Fruit fly (Drosophila melanogaster) whole organism, embryonic: ENCODE results near the gene Ipo9.

ENCODE experiments used
- ATbp ChIP-seq: fragments of 200-800 bp; sonication (Bioruptor generic); optimal IDR thresholded peaks from 2 replicates; lab custom pipeline; 2017; ENCODE audit warnings: missing biosample characterization, mild to moderate bottlenecking, missing genetic modification characterization, missing genetic modification reagents
- Bdp1 ChIP-seq: fragments of 200-800 bp; sonication (Bioruptor generic); optimal IDR thresholded peaks from 3 replicates; lab custom pipeline; 2016; ENCODE audit warnings: missing biosample characterization, missing genetic modification characterization
- CG10274 ChIP-seq: fragments of 200-800 bp; sonication (Bioruptor generic); optimal IDR thresholded peaks from 3 replicates; lab custom pipeline; 2017; ENCODE audit warnings: missing biosample characterization, mild to moderate bottlenecking, missing genetic modification characterization
- CG1233 ChIP-seq: fragments of 200-800 bp; sonication (Bioruptor generic); optimal IDR thresholded peaks from 4 replicates; lab custom pipeline; 2018; ENCODE audit warnings: missing biosample characterization, mild to moderate bottlenecking, missing genetic modification characterization
- CG14710 ChIP-seq: fragments of 200-800 bp; sonication (Bioruptor generic); optimal IDR thresholded peaks from 3 replicates; lab custom pipeline; 2019; ENCODE audit warnings: missing biosample characterization, mild to moderate bottlenecking, missing genetic modification characterization, moderate library complexity
- CG14860 ChIP-seq: fragments of 200-800 bp; sonication (Bioruptor generic); IDR thresholded peaks from 3 replicates; pipeline ENCODE4 v1.3.6; 2022; ENCODE audit warnings: missing biosample characterization, missing genetic modification characterization; ENCODE audit not compliant: partially characterized antibody
- CG15011 ChIP-seq: fragments of 200-800 bp; sonication (Bioruptor generic); optimal IDR thresholded peaks from 3 replicates; lab custom pipeline; 2018; ENCODE audit warnings: missing biosample characterization, mild to moderate bottlenecking, missing genetic modification characterization
- CG15269 ChIP-seq: fragments of 200-800 bp; sonication (Bioruptor generic); optimal IDR thresholded peaks from 2 replicates; lab custom pipeline; 2018; ENCODE audit warnings: missing biosample characterization, mild to moderate bottlenecking, missing genetic modification characterization, moderate library complexity
- CG1603 ChIP-seq: fragments of 200-800 bp; sonication (Bioruptor generic); optimal IDR thresholded peaks from 2 replicates; lab custom pipeline; 2019; ENCODE audit warnings: missing biosample characterization, mild to moderate bottlenecking, missing genetic modification characterization, moderate library complexity
- CG16813 ChIP-seq: fragments of 200-800 bp; sonication (Bioruptor generic); IDR thresholded peaks from 3 replicates; pipeline ENCODE4 v1.3.6; 2022; ENCODE audit warnings: missing biosample characterization, missing genetic modification characterization; ENCODE audit not compliant: partially characterized antibody
- CG18619 ChIP-seq: fragments of 200-800 bp; sonication (Bioruptor generic); optimal IDR thresholded peaks from 3 replicates; lab custom pipeline; 2017; ENCODE audit warnings: missing biosample characterization, mild to moderate bottlenecking, missing genetic modification characterization
- CG2199 ChIP-seq: fragments of 200-800 bp; sonication (Bioruptor generic); IDR thresholded peaks from 3 replicates; pipeline ENCODE4 v1.3.6; 2022; ENCODE audit warnings: missing biosample characterization, missing genetic modification characterization
- CG31365 ChIP-seq: fragments of 200-800 bp; sonication (Bioruptor generic); optimal IDR thresholded peaks from 2 replicates; lab custom pipeline; 2018; ENCODE audit warnings: missing biosample characterization, mild to moderate bottlenecking, missing genetic modification characterization
- CG31441 ChIP-seq: fragments of 200-800 bp; sonication (Bioruptor generic); IDR thresholded peaks from 2 replicates; pipeline ENCODE4 v1.3.6; 2022; ENCODE audit warnings: missing biosample characterization, missing genetic modification characterization
- CG32532 ChIP-seq: fragments of 200-800 bp; sonication (Bioruptor generic); IDR thresholded peaks from 2 replicates; pipeline ENCODE4 v1.3.6; 2022; ENCODE audit warnings: missing biosample characterization, missing genetic modification characterization
- CG32772 ChIP-seq: fragments of 200-800 bp; sonication (Bioruptor generic); IDR thresholded peaks from 2 replicates; pipeline ENCODE4 v1.3.6; 2022; ENCODE audit warnings: missing biosample characterization, missing genetic modification characterization
- CG33213 ChIP-seq: fragments of 200-800 bp; sonication (Bioruptor generic); optimal IDR thresholded peaks from 3 replicates; lab custom pipeline; 2016; ENCODE audit warnings: missing biosample characterization, missing genetic modification characterization
- CG34376 ChIP-seq: fragments of 200-800 bp; sonication (Bioruptor generic); optimal IDR thresholded peaks from 2 replicates; lab custom pipeline; 2018; ENCODE audit warnings: missing biosample characterization, mild to moderate bottlenecking, missing genetic modification characterization
- CG34422 ChIP-seq: fragments of 200-800 bp; sonication (Bioruptor generic); IDR thresholded peaks from 3 replicates; pipeline ENCODE4 v1.3.6; 2022; ENCODE audit warnings: missing biosample characterization, missing genetic modification characterization
- CG5180 ChIP-seq: fragments of 200-800 bp; sonication (Bioruptor generic); optimal IDR thresholded peaks from 3 replicates; lab custom pipeline; 2017; ENCODE audit warnings: missing biosample characterization, missing genetic modification characterization, mild to moderate bottlenecking, moderate library complexity, missing genetic modification reagents
- CG5245 ChIP-seq: fragments of 200-800 bp; sonication (Bioruptor generic); optimal IDR thresholded peaks from 3 replicates; lab custom pipeline; 2016; ENCODE audit warnings: missing biosample characterization, missing genetic modification characterization
- CTCF ChIP-seq: fragments of 200-800 bp; sonication (Bioruptor generic); optimal IDR thresholded peaks from 2 replicates; lab custom pipeline; 2017; ENCODE audit warnings: missing biosample characterization, mild to moderate bottlenecking, missing genetic modification characterization, moderate library complexity
- Dll ChIP-seq: fragments of 200-800 bp; sonication (Bioruptor generic); IDR thresholded peaks from 4 replicates; pipeline ENCODE4 v1.3.6; 2022; ENCODE audit warnings: missing biosample characterization, missing genetic modification characterization; ENCODE audit not compliant: partially characterized antibody
- Doc2 ChIP-seq: fragments of 200-800 bp; sonication (Bioruptor generic); IDR thresholded peaks from 2 replicates; pipeline ENCODE4 v1.3.6; 2022; ENCODE audit warnings: missing biosample characterization, missing genetic modification characterization
- Hmx ChIP-seq: fragments of 200-800 bp; sonication (Bioruptor generic); optimal IDR thresholded peaks from 2 replicates; lab custom pipeline; 2016; ENCODE audit warnings: missing biosample characterization, missing genetic modification characterization
- Hsf ChIP-seq: fragments of 200-800 bp; sonication (Bioruptor generic); optimal IDR thresholded peaks from 3 replicates; lab custom pipeline; 2016; ENCODE audit warnings: missing biosample characterization, missing genetic modification characterization
- Myb ChIP-seq: fragments of 200-800 bp; sonication (Bioruptor generic); optimal IDR thresholded peaks from 2 replicates; lab custom pipeline; 2016; ENCODE audit warnings: missing biosample characterization, missing genetic modification characterization
- Nf-YB ChIP-seq: fragments of 200-800 bp; sonication (Bioruptor generic); optimal IDR thresholded peaks from 3 replicates; lab custom pipeline; 2019; ENCODE audit warnings: missing biosample characterization, mild to moderate bottlenecking, missing genetic modification characterization, moderate library complexity
- Opbp ChIP-seq: fragments of 200-800 bp; sonication (Bioruptor generic); IDR thresholded peaks from 3 replicates; pipeline ENCODE4 v1.3.6; 2022; ENCODE audit warnings: missing biosample characterization, missing genetic modification characterization; ENCODE audit not compliant: partially characterized antibody
- Rfx ChIP-seq: fragments of 200-800 bp; sonication (Bioruptor generic); IDR thresholded peaks from 2 replicates; pipeline ENCODE4 v1.3.6; 2022; ENCODE audit warnings: missing biosample characterization, missing genetic modification characterization
- Ssrp ChIP-seq: fragments of 200-800 bp; sonication (Bioruptor generic); optimal IDR thresholded peaks from 2 replicates; lab custom pipeline; 2018; ENCODE audit warnings: missing biosample characterization, mild to moderate bottlenecking, missing genetic modification characterization, moderate library complexity
- ara ChIP-seq: fragments of 200-800 bp; sonication (Bioruptor generic); IDR thresholded peaks from 2 replicates; pipeline ENCODE4 v1.3.6; 2022; ENCODE audit warnings: missing biosample characterization, missing genetic modification characterization
- ash1 ChIP-seq: fragments of 200-800 bp; sonication (Bioruptor generic); optimal IDR thresholded peaks from 2 replicates; lab custom pipeline; 2018; ENCODE audit warnings: missing biosample characterization, mild to moderate bottlenecking, missing genetic modification characterization
- cato ChIP-seq: fragments of 200-800 bp; sonication (Bioruptor generic); optimal IDR thresholded peaks from 2 replicates; lab custom pipeline; 2016; ENCODE audit warnings: missing biosample characterization, missing genetic modification characterization, borderline replicate concordance
- crc ChIP-seq: fragments of 200-800 bp; sonication (Bioruptor generic); optimal IDR thresholded peaks from 2 replicates; lab custom pipeline; 2016; ENCODE audit warnings: missing biosample characterization, missing genetic modification characterization
- dm ChIP-seq: fragments of 200-800 bp; sonication (Bioruptor generic); optimal IDR thresholded peaks from 3 replicates; lab custom pipeline; 2016; ENCODE audit warnings: missing biosample characterization, missing genetic modification characterization
- dpn ChIP-seq, 2 experiments: fragments of 200-800 bp; sonication (Bioruptor generic); optimal IDR thresholded peaks; 3 replicates each; lab custom pipeline; 2016; ENCODE audit warnings: missing biosample characterization in 2 of 2, missing genetic modification characterization in 2 of 2
- ewg ChIP-seq: fragments of 200-800 bp; sonication (Bioruptor generic); optimal IDR thresholded peaks from 3 replicates; lab custom pipeline; 2017; ENCODE audit warnings: mild to moderate bottlenecking, missing biosample characterization, missing genetic modification reagents, missing genetic modification characterization
- fd3F ChIP-seq: fragments of 200-800 bp; sonication (Bioruptor generic); optimal IDR thresholded peaks from 2 replicates; lab custom pipeline; 2018; ENCODE audit warnings: missing biosample characterization, mild to moderate bottlenecking, missing genetic modification characterization, moderate library complexity
- fd64A ChIP-seq: fragments of 200-800 bp; sonication (Bioruptor generic); optimal IDR thresholded peaks from 3 replicates; lab custom pipeline; 2018; ENCODE audit warnings: missing biosample characterization, mild to moderate bottlenecking, missing genetic modification characterization
- gsb ChIP-seq: fragments of 200-800 bp; sonication (Bioruptor generic); IDR thresholded peaks from 2 replicates; pipeline ENCODE4 v1.3.6; 2022; ENCODE audit warnings: missing biosample characterization, missing genetic modification characterization
- hth ChIP-seq: fragments of >200 bp; optimal IDR thresholded peaks from 2 replicates; lab custom pipeline; 2017; ENCODE audit warnings: inconsistent platforms
- lmd ChIP-seq: fragments of 200-800 bp; sonication (Bioruptor generic); IDR thresholded peaks from 2 replicates; pipeline ENCODE4 v1.3.6; 2022; ENCODE audit warnings: missing biosample characterization, missing genetic modification characterization
- pnt ChIP-seq: fragments of 200-800 bp; sonication (Bioruptor generic); optimal IDR thresholded peaks from 3 replicates; lab custom pipeline; 2016; ENCODE audit warnings: missing biosample characterization, missing genetic modification characterization
- shn ChIP-seq: fragments of 200-800 bp; sonication (Bioruptor generic); optimal IDR thresholded peaks from 3 replicates; lab custom pipeline; 2016; ENCODE audit warnings: missing biosample characterization, missing genetic modification characterization
- ssp ChIP-seq: fragments of 200-800 bp; sonication (Bioruptor generic); IDR thresholded peaks from 2 replicates; pipeline ENCODE4 v1.3.6; 2022; ENCODE audit warnings: missing biosample characterization, missing genetic modification characterization
- stwl ChIP-seq: fragments of 200-800 bp; sonication (Bioruptor generic); optimal IDR thresholded peaks from 3 replicates; lab custom pipeline; 2018; ENCODE audit warnings: missing biosample characterization, mild to moderate bottlenecking, missing genetic modification characterization, moderate library complexity
- tap ChIP-seq: fragments of 200-800 bp; optimal IDR thresholded peaks from 3 replicates; lab custom pipeline; 2019; ENCODE audit warnings: missing biosample characterization, mild to moderate bottlenecking, missing genetic modification characterization, moderate library complexity
- zfh1 ChIP-seq: fragments of 200-800 bp; sonication (Bioruptor generic); IDR thresholded peaks from 3 replicates; pipeline ENCODE4 v1.3.6; 2022; ENCODE audit warnings: missing biosample characterization, missing genetic modification characterization
- zfh2 ChIP-seq: fragments of 200-800 bp; sonication (Bioruptor generic); optimal IDR thresholded peaks from 2 replicates; lab custom pipeline; 2016; ENCODE audit warnings: missing biosample characterization, missing genetic modification characterization

The Ipo9 gene

DNA sequence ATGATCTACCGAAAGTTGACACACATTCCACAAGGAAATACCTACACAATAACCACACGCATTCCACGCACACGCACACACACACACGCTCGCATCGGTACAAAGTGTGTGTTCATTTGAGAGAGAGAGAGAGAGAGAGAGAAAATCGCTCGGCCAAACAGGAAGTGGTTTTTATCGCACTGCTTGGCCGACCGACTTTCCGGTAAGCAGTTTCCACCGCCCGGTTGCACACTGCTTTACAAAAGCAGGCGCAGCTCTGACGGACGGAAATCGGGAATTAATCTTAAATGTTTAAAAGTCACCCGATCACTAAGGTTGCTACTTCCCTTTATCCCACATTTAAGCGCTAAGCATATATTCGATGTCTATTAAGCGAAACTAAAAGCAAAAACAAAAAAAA lies 19.5 kb upstream of the Ipo9 start (continued):
- TF ChIP-seq zfh1 (GFP tag; lab: Robert Waterston, UW) (peak; percentile 92), cato (GFP tag; lab: Kevin White, UChicago) (no peak), CG1603 (tag; lab: Kevin White, UChicago) (peak; percentile 88), CG5180 (GFP tag; lab: Kevin White, UChicago) (peak; percentile 45), Ssrp (peak; percentile 45), dpn (GFP tag; optimal IDR thresholded peaks at IDR 0.05; lab: Kevin White, UChicago) (peak; percentile 2 to 73), CG14710 (tag; lab: Kevin White, UChicago) (peak; percentile 65), lmd (GFP tag; lab: Robert Waterston, UW) (peak; percentile 36; the same call in 1 of the 2 replicates), ara (GFP tag; lab: Robert Waterston, UW) (peak; percentile 83), ssp (GFP tag; lab: Robert Waterston, UW) (peak; percentile 45; the same call in 1 of the 2 replicates), Hmx (GFP tag; lab: Kevin White, UChicago) (no peak), dm (peak; percentile 50), CG34422 (no peak)

dm6 chr3R:11393896-11394295 lies 18.4 kb upstream of the Ipo9 start:
- no peak for TF ChIP-seq Opbp (GFP tag; lab: Robert Waterston, UW)
- no peak for TF ChIP-seq CG10274 (GFP tag; lab: Kevin White, UChicago)
- TF ChIP-seq ewg (GFP tag; lab: Kevin White, UChicago) = no peak
- TF ChIP-seq pnt = no peak
- TF ChIP-seq CG33213 = no peak
- TF ChIP-seq Nf-YB = no peak
- 0 out of 3 replicates have a peak, but pooled peaks have one; percentile 13 for TF ChIP-seq CG16813
- no peak for TF ChIP-seq gsb (GFP tag; lab: Robert Waterston, UW)
- no peak for TF ChIP-seq fd64A (GFP tag; lab: Kevin White, UChicago)
- TF ChIP-seq CTCF = peak; percentile 60

dm6 chr3R:11395541-11395940 lies 16.8 kb upstream of the Ipo9 start:
- TF ChIP-seq CG32532 (GFP tag; lab: Robert Waterston, UW) (no peak), CTCF (peak; percentile 38), CG1233 (no peak), CG15269 (no peak), fd3F (GFP tag; lab: Kevin White, UChicago) (no peak), CG5245 (no peak), zfh2 (GFP tag; lab: Kevin White, UChicago) (no peak), Dll (GFP tag; lab: Robert Waterston, UW) (no peak), Myb (GFP tag; lab: Kevin White, UChicago) (no peak), CG32772 (no peak), CG31441 (GFP tag; lab: Robert Waterston, UW) (no peak), CG34376 (no peak), Rfx (GFP tag; lab: Robert Waterston, UW) (no peak), CG14860 (0 out of 3 replicates have a peak, but pooled peaks have one; percentile 18), crc (GFP tag; lab: Kevin White, UChicago) (no peak)
- TF ChIP-seq, all 482 proteins: peak for 2

DNA sequence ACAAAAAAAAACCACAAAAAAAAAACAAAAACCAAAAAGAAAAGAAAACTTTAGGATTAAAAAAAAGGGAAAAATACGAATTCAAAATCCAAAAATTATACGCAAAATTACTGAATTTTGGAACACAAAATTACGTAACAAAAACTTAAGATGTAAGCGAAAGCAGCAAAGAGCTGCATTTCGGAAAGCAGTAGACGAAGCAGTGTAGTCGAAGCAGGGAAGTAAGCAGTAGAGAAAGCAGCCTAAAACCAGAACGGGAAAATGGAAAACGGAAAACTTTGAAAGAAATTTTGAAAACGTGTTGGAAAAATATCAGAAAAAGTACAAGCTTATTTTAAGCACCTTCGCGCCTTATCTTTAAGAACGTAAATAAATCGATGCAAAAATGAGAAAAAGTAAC lies 9.4 kb upstream of the Ipo9 start:
- TF ChIP-seq hth (lab: Kevin White, UChicago) = no peak
- no peak for TF ChIP-seq Bdp1 (GFP tag; lab: Kevin White, UChicago)
- no peak for TF ChIP-seq CG34376
- no peak for TF ChIP-seq CG18619 (GFP tag; lab: Kevin White, UChicago)
- no peak for TF ChIP-seq CG15011 (GFP tag; lab: Kevin White, UChicago)
- no peak for TF ChIP-seq Doc2
- peak; percentile 92 for TF ChIP-seq stwl (tag; lab: Kevin White, UChicago)
- TF ChIP-seq CG31365 (tag; lab: Kevin White, UChicago) = peak; percentile 94
- TF ChIP-seq tap (tag; lab: Kevin White, UChicago) = no peak
- no peak for TF ChIP-seq Hsf
- TF ChIP-seq ash1 (GFP tag; lab: Kevin White, UChicago) = no peak
- no peak for TF ChIP-seq ATbp (GFP tag; lab: Kevin White, UChicago)
- TF ChIP-seq shn = no peak
- TF ChIP-seq CG2199 (GFP tag; lab: Robert Waterston, UW) = 0 out of 3 replicates have a peak, but pooled peaks have one; percentile 8
